Fruit fly (Drosophila melanogaster): ENCODE measurements around the gene thw.

The thw gene

dm6 chr3R:7249460-7249859 is 25.2 kb downstream of the thw start, which contains the start of the genes CG1227 and Dtwd2 (continued):
- TF ChIP-seq Mad (GFP tag; optimal IDR thresholded peaks at IDR 0.05) (peak; percentile 33), CG17385 (GFP tag; optimal IDR thresholded peaks at IDR 0.05) (peak; percentile 88), Doc3 (GFP tag; IDR thresholded peaks at IDR 0.05; ENCODE audit: partially characterized antibody) (no peak), shn (GFP tag; optimal IDR thresholded peaks at IDR 0.05) (no peak), Med (GFP tag) (peak; percentile 91), ftz-f1 (GFP tag; optimal IDR thresholded peaks at IDR 0.05) (peak; percentile 27), CG10321 (GFP tag; IDR thresholded peaks at IDR 0.05) (peak; percentile 73), sug (tag; optimal IDR thresholded peaks at IDR 0.05) (peak; percentile 94), Mrtf (GFP tag; IDR thresholded peaks at IDR 0.05) (peak; percentile 88), grn (GFP tag; optimal IDR thresholded peaks at IDR 0.05) (peak; percentile 38), gcm2 (GFP tag; optimal IDR thresholded peaks at IDR 0.05) (peak; percentile 43), danr (GFP tag; IDR thresholded peaks at IDR 0.05) (peak; percentile 56; the same call in 1 of the 2 replicates), bbx (GFP tag; IDR thresholded peaks at IDR 0.05; ENCODE audit: partially characterized antibody) (0 out of 2 replicates have a peak, but pooled peaks have one; percentile 27), CG34376 (GFP tag; optimal IDR thresholded peaks at IDR 0.05) (peak; percentile 93), CG6272 (GFP tag; IDR thresholded peaks at IDR 0.05) (peak; percentile 26; the same call in 1 of the 2 replicates), wek (GFP tag; optimal IDR thresholded peaks at IDR 0.05) (no peak), lbe (GFP tag; optimal IDR thresholded peaks at IDR 0.05) (no peak), CG16813 (GFP tag; IDR thresholded peaks at IDR 0.05; ENCODE audit: partially characterized antibody) (no peak), CG5180 (GFP tag; optimal IDR thresholded peaks at IDR 0.05) (peak; percentile 66), NfI (GFP tag; optimal IDR thresholded peaks at IDR 0.05) (peak; percentile 92), CG1647 (GFP tag; optimal IDR thresholded peaks at IDR 0.05) (no peak), CG15514 (GFP tag; optimal IDR thresholded peaks at IDR 0.05) (peak; percentile 81), Opbp (GFP tag; IDR thresholded peaks at IDR 0.05; ENCODE audit: partially characterized antibody) (no peak), Fer2 (tag; optimal IDR thresholded peaks at IDR 0.05) (peak; percentile 91), CG33557 (GFP tag; optimal IDR thresholded peaks at IDR 0.05) (peak; percentile 90), Dek (tag; optimal IDR thresholded peaks at IDR 0.05) (no peak), lmd (GFP tag; IDR thresholded peaks at IDR 0.05) (peak; percentile 89), CG3995 (GFP tag; optimal IDR thresholded peaks at IDR 0.05) (peak; percentile 57), dati (GFP tag; IDR thresholded peaks at IDR 0.05) (peak; percentile 68), lola (GFP tag; optimal IDR thresholded peaks at IDR 0.05) (peak in 1 of 3 experiments; percentile 88), BEAF-32 (GFP tag; optimal IDR thresholded peaks at IDR 0.05) (no peak), Oaz (GFP tag; IDR thresholded peaks at IDR 0.05) (peak; percentile 89), wor (GFP tag; IDR thresholded peaks at IDR 0.05) (peak; percentile 70), CG18764 (GFP tag; optimal IDR thresholded peaks at IDR 0.05) (no peak), inv (GFP tag; IDR thresholded peaks at IDR 0.05; ENCODE audit: partially characterized antibody) (no peak), Ada2b (GFP tag; IDR thresholded peaks at IDR 0.05) (peak; percentile 84), Atf3 (GFP tag; optimal IDR thresholded peaks at IDR 0.05) (no peak), dpn (GFP tag; optimal IDR thresholded peaks at IDR 0.05) (peak; percentile 62 to 83), al (GFP tag; IDR thresholded peaks at IDR 0.05) (peak; percentile 88), H15 (GFP tag; IDR thresholded peaks at IDR 0.05) (peak; percentile 78; the same call in 2 of the 3 replicates), CG1602 (GFP tag; optimal IDR thresholded peaks at IDR 0.05) (peak; percentile 73), maf-S (GFP tag; optimal IDR thresholded peaks at IDR 0.05) (peak; percentile 51), insv (GFP tag; optimal IDR thresholded peaks at IDR 0.05) (peak in 1 of 2 experiments; percentile 56), sisA (GFP tag; IDR thresholded peaks at IDR 0.05) (peak; percentile 33; the same call in 1 of the 2 replicates), CG8388 (GFP tag; optimal IDR thresholded peaks at IDR 0.05) (peak; percentile 94), CG11085 (GFP tag; IDR thresholded peaks at IDR 0.05) (peak; percentile 46; the same call in 1 of the 2 replicates), bab2 (GFP tag; optimal IDR thresholded peaks at IDR 0.05) (peak; percentile 64), HLH3B (GFP tag; IDR thresholded peaks at IDR 0.05) (peak; percentile 89), ash1 (GFP tag; optimal IDR thresholded peaks at IDR 0.05) (no peak), CG30020 (tag; optimal IDR thresholded peaks at IDR 0.05) (peak; percentile 78)
